Worm (Caenorhabditis elegans) whole organism, young adult: ENCODE results near the gene col-104.

Experiments
- B0261.1 ChIP-seq: sonication (generic microtip); optimal IDR thresholded peaks from 2 replicates; lab custom pipeline; 2016; ENCODE audit warnings: mild to moderate bottlenecking, missing genetic modification characterization, moderate library complexity, missing compliant biosample characterization
- C17E4.6 ChIP-seq: fragments of 200-800 bp; sonication (Bioruptor generic); IDR thresholded peaks from 2 replicates; pipeline ENCODE4 v1.3.6; 2022; ENCODE audit warnings: missing genetic modification reagents, missing genetic modification characterization, missing compliant biosample characterization
- F22D6.2 ChIP-seq: sonication (generic microtip); optimal IDR thresholded peaks from 2 replicates; lab custom pipeline; 2016; ENCODE audit warnings: mild to moderate bottlenecking, missing genetic modification characterization, missing compliant biosample characterization
- F23B12.7 ChIP-seq: sonication (generic microtip); optimal IDR thresholded peaks from 2 replicates; lab custom pipeline; 2017; ENCODE audit warnings: missing genetic modification characterization, mild to moderate bottlenecking, missing compliant biosample characterization, antibody characterized with exemption, moderate library complexity; ENCODE audit not compliant: insufficient read depth
- F39B2.1 ChIP-seq: fragments of 200-800 bp; sonication (Bioruptor generic); IDR thresholded peaks from 2 replicates; pipeline ENCODE4 v1.3.6; 2022; ENCODE audit warnings: missing genetic modification reagents, missing genetic modification characterization, missing compliant biosample characterization
- F49E8.2 ChIP-seq: sonication (generic microtip); optimal IDR thresholded peaks from 3 replicates; lab custom pipeline; 2017; ENCODE audit warnings: missing genetic modification characterization, mild to moderate bottlenecking, missing compliant biosample characterization, antibody characterized with exemption, moderate library complexity; ENCODE audit not compliant: insufficient read depth
- F55B11.4 ChIP-seq: sonication (generic microtip); optimal IDR thresholded peaks from 2 replicates; lab custom pipeline; 2016; ENCODE audit warnings: missing compliant biosample characterization, missing genetic modification characterization, borderline replicate concordance; ENCODE audit not compliant: insufficient read depth
- T26A5.8 ChIP-seq: sonication (generic microtip); optimal IDR thresholded peaks from 2 replicates; lab custom pipeline; 2016; ENCODE audit warnings: missing genetic modification characterization, missing compliant biosample characterization
- Y79H2A.3 ChIP-seq: fragments of 200-800 bp; sonication (Bioruptor generic); conservative IDR thresholded peaks from 2 replicates; pipeline ENCODE4 v1.3.6; 2022; ENCODE audit warnings: missing genetic modification reagents, missing genetic modification characterization, missing compliant biosample characterization
- akir-1 ChIP-seq: fragments of 200-800 bp; sonication (Bioruptor generic); optimal IDR thresholded peaks from 2 replicates; lab custom pipeline; 2018; ENCODE audit warnings: mild to moderate bottlenecking, missing genetic modification characterization, moderate library complexity, missing compliant biosample characterization
- ama-1 ChIP-seq, 3 experiments: fragments of 150-350 bp in 1 of 3; sonication (generic microtip) in 2 of 3; optimal IDR thresholded peaks; 2 replicates each; lab custom pipeline; 2014 to 2018; ENCODE audit warnings: missing biosample characterization in 2 of 3, missing genetic modification characterization in 2 of 3, missing genetic modification reagents in 2 of 3
- aptf-2 ChIP-seq: fragments of 200-800 bp; sonication (Bioruptor generic); conservative IDR thresholded peaks from 2 replicates; pipeline ENCODE4 v1.3.6; 2022; ENCODE audit warnings: missing genetic modification reagents, missing genetic modification characterization, missing compliant biosample characterization
- aptf-3 ChIP-seq: fragments of 200-800 bp; sonication (Bioruptor generic); IDR thresholded peaks from 2 replicates; pipeline ENCODE4 v1.3.6; 2022; ENCODE audit warnings: missing genetic modification characterization, missing compliant biosample characterization
- attf-5 ChIP-seq: fragments of 200-800 bp; sonication (Bioruptor generic); optimal IDR thresholded peaks from 2 replicates; lab custom pipeline; 2018; ENCODE audit warnings: mild to moderate bottlenecking, missing genetic modification characterization, missing compliant biosample characterization
- cebp-1 ChIP-seq, 2 experiments: fragments of 200-800 bp in 1 of 2; sonication (Bioruptor generic) in 1 of 2; sonication (generic microtip) in 1 of 2; IDR thresholded peaks in 1 of 2; optimal IDR thresholded peaks in 1 of 2; 2 replicates each; pipeline versions ENCODE4 v1.3.6 to Lab custom; 2017 to 2022; ENCODE audit warnings: missing compliant biosample characterization in 2 of 2, missing genetic modification characterization in 2 of 2, mild to moderate bottlenecking in 1 of 2, missing genetic modification reagents in 1 of 2, moderate library complexity in 1 of 2
- ceh-100 ChIP-seq: fragments of 200-800 bp; sonication (Bioruptor generic); IDR thresholded peaks from 2 replicates; pipeline ENCODE4 v1.3.6; 2022; ENCODE audit warnings: missing genetic modification reagents, missing genetic modification characterization, missing compliant biosample characterization
- die-1 ChIP-seq: sonication (generic microtip); optimal IDR thresholded peaks from 2 replicates; lab custom pipeline; 2016; ENCODE audit warnings: missing genotype, mild to moderate bottlenecking, missing genetic modification characterization, missing compliant biosample characterization
- dox-1 ChIP-seq: fragments of 200-800 bp; sonication (Bioruptor generic); IDR thresholded peaks from 2 replicates; pipeline ENCODE4 v1.3.6; 2022; ENCODE audit warnings: missing genetic modification reagents, missing genetic modification characterization, missing compliant biosample characterization
- efl-1 ChIP-seq: fragments of 150-350 bp; optimal IDR thresholded peaks from 2 replicates; lab custom pipeline; 2014; ENCODE audit warnings: missing biosample characterization, missing genetic modification reagents, missing genetic modification characterization
- egrh-3 ChIP-seq: fragments of 200-800 bp; sonication (Bioruptor generic); IDR thresholded peaks from 2 replicates; pipeline ENCODE4 v1.3.6; 2022; ENCODE audit warnings: missing genetic modification reagents, missing genetic modification characterization, missing compliant biosample characterization
- him-1 ChIP-seq: sonication (generic microtip); optimal IDR thresholded peaks from 2 replicates; lab custom pipeline; 2016; ENCODE audit warnings: missing genotype, missing genetic modification reagents, missing genetic modification characterization, missing compliant biosample characterization
- hmg-1.2 ChIP-seq: fragments of 200-800 bp; sonication (Bioruptor generic); IDR thresholded peaks from 2 replicates; pipeline ENCODE4 v1.3.6; 2022; ENCODE audit warnings: missing genetic modification reagents, missing genetic modification characterization, missing compliant biosample characterization
- hrde-1 ChIP-seq: sonication (generic microtip); optimal IDR thresholded peaks from 2 replicates; lab custom pipeline; 2016; ENCODE audit warnings: missing genetic modification characterization, mild to moderate bottlenecking, missing compliant biosample characterization, moderate library complexity, missing genotype, missing genetic modification reagents, borderline replicate concordance
- mxl-1 ChIP-seq: sonication (generic microtip); optimal IDR thresholded peaks from 2 replicates; lab custom pipeline; 2016; ENCODE audit warnings: missing genetic modification characterization, missing compliant biosample characterization
- nhr-179 ChIP-seq: sonication (generic microtip); optimal IDR thresholded peaks from 2 replicates; lab custom pipeline; 2016; ENCODE audit warnings: mild to moderate bottlenecking, missing genetic modification characterization, missing compliant biosample characterization
- rcor-1 ChIP-seq: fragments of 200-800 bp; sonication (Bioruptor generic); IDR thresholded peaks from 2 replicates; pipeline ENCODE4 v1.3.6; 2022; ENCODE audit warnings: missing genetic modification reagents, missing genetic modification characterization, missing compliant biosample characterization
- repo-1 ChIP-seq: sonication (generic microtip); optimal IDR thresholded peaks from 2 replicates; lab custom pipeline; 2017; ENCODE audit warnings: mild to moderate bottlenecking, missing genetic modification characterization, missing compliant biosample characterization
- rpc-1 ChIP-seq, 2 experiments: fragments of 150-350 bp in 1 of 2; sonication (generic microtip) in 1 of 2; optimal IDR thresholded peaks; 2 replicates each; lab custom pipeline; 2014 to 2018; ENCODE audit warnings: missing biosample characterization in 1 of 2, missing genetic modification characterization in 1 of 2, missing genetic modification reagents in 1 of 2, missing genotype in 1 of 2
- sdz-38 ChIP-seq: sonication (generic microtip); optimal IDR thresholded peaks from 2 replicates; lab custom pipeline; 2016; ENCODE audit warnings: missing genotype, missing genetic modification characterization, missing compliant biosample characterization
- snpc-1.1 ChIP-seq: sonication (generic microtip); optimal IDR thresholded peaks from 2 replicates; lab custom pipeline; 2017; ENCODE audit warnings: missing genetic modification characterization, mild to moderate bottlenecking, missing compliant biosample characterization, antibody characterized with exemption, moderate library complexity, missing genotype, missing genetic modification reagents; ENCODE audit not compliant: insufficient read depth
- snpc-1.3 ChIP-seq: sonication (generic microtip); optimal IDR thresholded peaks from 2 replicates; lab custom pipeline; 2017; ENCODE audit warnings: missing genetic modification characterization, mild to moderate bottlenecking, missing compliant biosample characterization, antibody characterized with exemption, moderate library complexity, missing genotype, missing genetic modification reagents; ENCODE audit not compliant: insufficient read depth
- somi-1 ChIP-seq: fragments of 200-800 bp; sonication (Bioruptor generic); optimal IDR thresholded peaks from 2 replicates; lab custom pipeline; 2018; ENCODE audit warnings: mild to moderate bottlenecking, missing genetic modification characterization, missing compliant biosample characterization
- sptf-2 ChIP-seq: fragments of 200-800 bp; sonication (Bioruptor generic); optimal IDR thresholded peaks from 2 replicates; lab custom pipeline; 2018; ENCODE audit warnings: mild to moderate bottlenecking, missing genetic modification characterization, missing compliant biosample characterization
- tbp1 ChIP-seq: fragments of 200-800 bp; sonication (Bioruptor generic); optimal IDR thresholded peaks from 2 replicates; lab custom pipeline; 2018; ENCODE audit warnings: mild to moderate bottlenecking, missing genetic modification characterization, missing compliant biosample characterization
- unc-62 ChIP-seq: fragments of 150-350 bp; optimal IDR thresholded peaks from 2 replicates; lab custom pipeline; 2014; ENCODE audit warnings: missing biosample characterization, missing genetic modification reagents, missing genetic modification characterization
- xnd-1 ChIP-seq: sonication (generic microtip); optimal IDR thresholded peaks from 2 replicates; lab custom pipeline; 2016; ENCODE audit warnings: missing genotype, missing genetic modification reagents, missing genetic modification characterization, missing compliant biosample characterization
- zfh-2 ChIP-seq: fragments of 200-800 bp; sonication (Bioruptor generic); conservative IDR thresholded peaks from 2 replicates; pipeline ENCODE4 v1.3.6; 2022; ENCODE audit warnings: missing genetic modification reagents, missing genetic modification characterization, missing compliant biosample characterization
- ztf-22 ChIP-seq: fragments of 200-800 bp; sonication (Bioruptor generic); optimal IDR thresholded peaks from 2 replicates; lab custom pipeline; 2018; ENCODE audit warnings: mild to moderate bottlenecking, missing genetic modification characterization, moderate library complexity, missing compliant biosample characterization
- ztf-25 ChIP-seq: fragments of 200-800 bp; sonication (Bioruptor generic); IDR thresholded peaks from 2 replicates; pipeline ENCODE4 v1.3.6; 2022; ENCODE audit warnings: missing genetic modification reagents, missing genetic modification characterization, missing compliant biosample characterization
- ztf-26 ChIP-seq: sonication (generic microtip); optimal IDR thresholded peaks from 2 replicates; lab custom pipeline; 2017; ENCODE audit warnings: missing genetic modification characterization, missing compliant biosample characterization

The col-104 gene

ce11 chrIV:1388079-1388478 lies 33.0 kb upstream of the col-104 start (continued):
- TF ChIP-seq B0261.1 (peak; percentile 90), akir-1 (GFP tag; lab: Kevin White, UChicago) (no peak), attf-5 (peak; percentile 24), snpc-1.3 (tag; lab: Kevin White, UChicago) (peak; percentile 11), ama-1 (optimal IDR thresholded peaks at IDR 0.05; lab: Kevin White, UChicago) (no peak), ama-1 (GFP tag; optimal IDR thresholded peaks at IDR 0.05; lab: Kevin White, UChicago) (peak in 1 of 2 experiments; percentile 47)

- TF ChIP-seq die-1 (tag; lab: Kevin White, UChicago) (no peak), mxl-1 (no peak), ceh-100 (GFP tag; lab: Robert Waterston, UW) (no peak), aptf-3 (GFP tag; lab: Robert Waterston, UW) (no peak), repo-1 (no peak), ztf-22 (GFP tag; lab: Kevin White, UChicago) (no peak), zfh-2 (GFP tag; lab: Robert Waterston, UW) (peak; percentile 61; the same call in 1 of the 2 replicates), rcor-1 (no peak), xnd-1 (no peak), dox-1 (GFP tag; lab: Robert Waterston, UW) (0 out of 2 replicates have a peak, but pooled peaks have one; percentile 10), F23B12.7 (tag; lab: Kevin White, UChicago) (no peak), hmg-1.2 (GFP tag; lab: Robert Waterston, UW) (peak; percentile 15; the same call in 1 of the 2 replicates), aptf-2 (GFP tag; lab: Robert Waterston, UW) (no peak), Y79H2A.3 (no peak)
- TF ChIP-seq, all 124 proteins: peak for 3
These were observed 30.8 kb upstream of the col-104 start, which contains the start of gene nhr-41 for ce11 chrIV:1385915-1386314. nhr-41 (plus strand) TSS chrIV:1386215.

ce11 chrIV:1385500-1385899 lies 30.4 kb upstream of the col-104 start:
- no peak for TF ChIP-seq ztf-26 (tag; lab: Kevin White, UChicago)
- TF ChIP-seq xnd-1, result no peak
- no peak for TF ChIP-seq C17E4.6 (GFP tag; lab: Robert Waterston, UW)
- no peak for TF ChIP-seq efl-1 (GFP tag; lab: Kevin White, UChicago)
- no peak for TF ChIP-seq sptf-2
- no peak for TF ChIP-seq ztf-25 (GFP tag; lab: Robert Waterston, UW)
- no peak for TF ChIP-seq him-1 (tag; lab: Kevin White, UChicago)
- TF ChIP-seq F22D6.2 (tag; lab: Kevin White, UChicago), result no peak
- no peak for TF ChIP-seq F55B11.4 (tag; lab: Kevin White, UChicago)
- no peak for TF ChIP-seq nhr-179
- no peak for TF ChIP-seq egrh-3 (GFP tag; lab: Robert Waterston, UW)
- no peak for TF ChIP-seq hrde-1 (tag; lab: Kevin White, UChicago)
- no peak for TF ChIP-seq cebp-1 (GFP tag; IDR thresholded peaks at IDR 0.05; lab: Robert Waterston, UW)
- TF ChIP-seq cebp-1 (tag; optimal IDR thresholded peaks at IDR 0.05; lab: Kevin White, UChicago), result no peak
- TF ChIP-seq snpc-1.1 (tag; lab: Kevin White, UChicago), result no peak
- peak; percentile 16 for TF ChIP-seq rpc-1 (optimal IDR thresholded peaks at IDR 0.05; lab: Kevin White, UChicago)
- TF ChIP-seq rpc-1 (tag; optimal IDR thresholded peaks at IDR 0.05; lab: Kevin White, UChicago), result peak; percentile 57
- TF ChIP-seq B0261.1, result peak; percentile 45
- no peak for TF ChIP-seq unc-62 (GFP tag; lab: Kevin White, UChicago)
- peak; percentile 68 for TF ChIP-seq tbp1 (GFP tag; lab: Kevin White, UChicago)
- TF ChIP-seq T26A5.8 (tag; lab: Kevin White, UChicago), result no peak
- no peak for TF ChIP-seq F39B2.1 (GFP tag; lab: Robert Waterston, UW)
- no peak for TF ChIP-seq F49E8.2 (tag; lab: Kevin White, UChicago)
- no peak for TF ChIP-seq somi-1 (GFP tag; lab: Kevin White, UChicago)
- no peak for TF ChIP-seq sdz-38 (tag; lab: Kevin White, UChicago)
